Fruit fly (Drosophila melanogaster) whole organism, pupa: Measurements from ENCODE around the gene CG8206.

Experiments used
- CG10348 ChIP-seq: fragments of 200-800 bp; sonication (Bioruptor generic); IDR thresholded peaks from 2 replicates; pipeline ENCODE4 v1.3.6; 2022; ENCODE audit warnings: missing biosample characterization, missing genetic modification characterization
- CG15710 ChIP-seq: fragments of 200-800 bp; sonication (Bioruptor generic); optimal IDR thresholded peaks from 2 replicates; lab custom pipeline; 2018; ENCODE audit warnings: missing biosample characterization, mild to moderate bottlenecking, missing genetic modification characterization, moderate library complexity
- CG17806 ChIP-seq: fragments of 200-800 bp; sonication (Bioruptor generic); optimal IDR thresholded peaks from 2 replicates; lab custom pipeline; 2018; ENCODE audit warnings: missing biosample characterization, mild to moderate bottlenecking, missing genetic modification characterization, moderate library complexity
- CG32121 ChIP-seq: fragments of 200-800 bp; sonication (Bioruptor generic); IDR thresholded peaks from 2 replicates; pipeline ENCODE4 v1.3.6; 2022; ENCODE audit warnings: missing biosample characterization, missing genetic modification characterization
- CG8159 ChIP-seq: fragments of 200-800 bp; sonication (Bioruptor generic); optimal IDR thresholded peaks from 3 replicates; lab custom pipeline; 2018; ENCODE audit warnings: missing biosample characterization, mild to moderate bottlenecking, missing genetic modification characterization, moderate library complexity
- D1 ChIP-seq: fragments of 200-800 bp; sonication (Bioruptor generic); optimal IDR thresholded peaks from 2 replicates; lab custom pipeline; 2018; ENCODE audit warnings: missing biosample characterization, mild to moderate bottlenecking, missing genetic modification characterization, moderate library complexity
- EcR ChIP-seq: fragments of 200-800 bp; sonication (Bioruptor generic); optimal IDR thresholded peaks from 3 replicates; lab custom pipeline; 2019; ENCODE audit warnings: missing biosample characterization, missing genetic modification characterization, mild to moderate bottlenecking, moderate library complexity, missing genetic modification reagents
- Ets98B ChIP-seq: fragments of 200-800 bp; sonication (Bioruptor generic); IDR thresholded peaks from 2 replicates; pipeline ENCODE4 v1.3.6; 2022; ENCODE audit warnings: missing biosample characterization, missing genetic modification characterization
- Pif1A ChIP-seq: fragments of 200-800 bp; sonication (Bioruptor generic); optimal IDR thresholded peaks from 3 replicates; lab custom pipeline; 2016; ENCODE audit warnings: missing biosample characterization, missing genetic modification characterization
- Snoo ChIP-seq: fragments of 200-800 bp; sonication (Bioruptor generic); optimal IDR thresholded peaks from 3 replicates; lab custom pipeline; 2017; ENCODE audit warnings: missing biosample characterization, mild to moderate bottlenecking, missing genetic modification characterization, inconsistent platforms
- gl ChIP-seq: fragments of 200-800 bp; sonication (Bioruptor generic); optimal IDR thresholded peaks from 2 replicates; lab custom pipeline; 2018; ENCODE audit warnings: missing biosample characterization, mild to moderate bottlenecking, missing genetic modification characterization
- rn ChIP-seq: fragments of 200-800 bp; sonication (Bioruptor generic); IDR thresholded peaks from 2 replicates; pipeline ENCODE4 v1.3.6; 2022; ENCODE audit warnings: missing biosample characterization, missing genetic modification characterization

DNA sequence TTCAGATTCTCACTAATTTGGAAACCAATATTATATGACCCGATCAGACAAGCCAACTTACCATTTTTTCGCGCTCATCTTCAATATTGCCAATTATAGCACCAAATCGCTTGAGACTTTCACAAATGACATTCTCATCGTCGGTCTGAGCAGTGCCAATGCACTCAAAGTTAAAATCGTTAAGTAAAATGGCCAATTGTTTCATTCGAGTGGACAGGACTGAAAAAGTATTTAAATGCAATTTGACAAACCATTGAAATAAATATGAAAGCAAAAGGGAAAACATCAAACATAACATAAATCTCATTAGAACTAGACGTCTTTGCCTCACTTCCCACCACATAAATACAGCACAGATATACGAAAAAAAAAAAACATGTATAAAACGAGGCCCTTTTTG is 17.0 kb downstream of the CG8206 start, which contains the start of gene CG8260:
- TF ChIP-seq rn (GFP tag; lab: Robert Waterston, UW) (no peak), gl (tag; lab: Kevin White, UChicago) (no peak), Snoo (no peak), Pif1A (GFP tag; lab: Kevin White, UChicago) (no peak), CG17806 (no peak), CG15710 (tag; lab: Kevin White, UChicago) (no peak), D1 (tag; lab: Kevin White, UChicago) (no peak), CG8159 (tag; lab: Kevin White, UChicago) (no peak), Ets98B (GFP tag; lab: Robert Waterston, UW) (no peak), CG10348 (no peak), CG32121 (GFP tag; lab: Robert Waterston, UW) (no peak), EcR (no peak)
